Fruit fly (Drosophila melanogaster) whole organism, embryonic: ENCODE results near the gene CG4393.

Source experiments
- Atf6 ChIP-seq: fragments of 200-800 bp; sonication (Bioruptor generic); IDR thresholded peaks from 2 replicates; pipeline ENCODE4 v1.3.6; 2022; ENCODE audit warnings: missing biosample characterization, missing genetic modification characterization
- B-H2 ChIP-seq: fragments of 200-800 bp; sonication (Bioruptor generic); optimal IDR thresholded peaks from 2 replicates; lab custom pipeline; 2018; ENCODE audit warnings: missing biosample characterization, mild to moderate bottlenecking, missing genetic modification characterization
- CG10543 ChIP-seq: fragments of 200-800 bp; sonication (Bioruptor generic); optimal IDR thresholded peaks from 3 replicates; lab custom pipeline; 2017; ENCODE audit warnings: missing biosample characterization, mild to moderate bottlenecking, missing genetic modification characterization, moderate library complexity
- CG11456 ChIP-seq: fragments of 200-800 bp; sonication (Bioruptor generic); IDR thresholded peaks from 3 replicates; pipeline ENCODE4 v1.3.6; 2022; ENCODE audit warnings: missing biosample characterization, missing genetic modification characterization
- CG12155 ChIP-seq: fragments of 200-800 bp; sonication (Bioruptor generic); optimal IDR thresholded peaks from 3 replicates; lab custom pipeline; 2016; ENCODE audit warnings: missing biosample characterization, missing genetic modification characterization
- CG13287 ChIP-seq: fragments of 200-800 bp; sonication (Bioruptor generic); IDR thresholded peaks from 2 replicates; pipeline ENCODE4 v1.3.6; 2022; ENCODE audit warnings: missing biosample characterization, missing genetic modification characterization; ENCODE audit not compliant: partially characterized antibody
- CG13624 ChIP-seq: fragments of 200-800 bp; sonication (Bioruptor generic); optimal IDR thresholded peaks from 2 replicates; lab custom pipeline; 2016; ENCODE audit warnings: missing biosample characterization, missing genetic modification characterization
- CG15514 ChIP-seq: fragments of 200-800 bp; sonication (Bioruptor generic); optimal IDR thresholded peaks from 3 replicates; lab custom pipeline; 2017; ENCODE audit warnings: missing biosample characterization, missing genetic modification characterization, mild to moderate bottlenecking, moderate library complexity, missing genetic modification reagents
- CG34224 ChIP-seq: fragments of 200-800 bp; sonication (Bioruptor generic); IDR thresholded peaks from 3 replicates; pipeline ENCODE4 v1.3.6; 2022; ENCODE audit warnings: missing biosample characterization, missing genetic modification characterization; ENCODE audit not compliant: partially characterized antibody
- CG42726 ChIP-seq: fragments of 200-800 bp; sonication (Bioruptor generic); IDR thresholded peaks from 2 replicates; pipeline ENCODE4 v1.3.6; 2022; ENCODE audit warnings: missing biosample characterization, missing genetic modification characterization; ENCODE audit not compliant: partially characterized antibody
- CG6654 ChIP-seq: fragments of 200-800 bp; sonication (Bioruptor generic); optimal IDR thresholded peaks from 2 replicates; lab custom pipeline; 2017; ENCODE audit warnings: missing biosample characterization, mild to moderate bottlenecking, missing genetic modification characterization
- CG8290 ChIP-seq, 3 experiments: fragments of 200-800 bp; sonication (Bioruptor generic); optimal IDR thresholded peaks; 2 replicates each; lab custom pipeline; 2016 to 2019; ENCODE audit warnings: missing biosample characterization in 3 of 3, missing genetic modification characterization in 3 of 3, mild to moderate bottlenecking in 2 of 3, moderate library complexity in 1 of 3
- CG9437 ChIP-seq: fragments of 200-800 bp; sonication (Bioruptor generic); optimal IDR thresholded peaks from 2 replicates; lab custom pipeline; 2018; ENCODE audit warnings: missing biosample characterization, mild to moderate bottlenecking, missing genetic modification characterization
- Chrac-16 ChIP-seq: fragments of 200-800 bp; sonication (Bioruptor generic); optimal IDR thresholded peaks from 3 replicates; lab custom pipeline; 2016; ENCODE audit warnings: missing biosample characterization, missing genetic modification characterization
- Dll ChIP-seq: fragments of 200-800 bp; sonication (Bioruptor generic); IDR thresholded peaks from 4 replicates; pipeline ENCODE4 v1.3.6; 2022; ENCODE audit warnings: missing biosample characterization, missing genetic modification characterization; ENCODE audit not compliant: partially characterized antibody
- Doc3 ChIP-seq: fragments of 200-800 bp; sonication (Bioruptor generic); IDR thresholded peaks from 3 replicates; pipeline ENCODE4 v1.3.6; 2022; ENCODE audit warnings: missing biosample characterization, missing genetic modification characterization; ENCODE audit not compliant: partially characterized antibody
- Drgx ChIP-seq: fragments of 200-800 bp; sonication (Bioruptor generic); IDR thresholded peaks from 2 replicates; pipeline ENCODE4 v1.3.6; 2022; ENCODE audit warnings: missing biosample characterization, missing genetic modification characterization
- Fer1 ChIP-seq: fragments of 200-800 bp; sonication (Bioruptor generic); optimal IDR thresholded peaks from 2 replicates; lab custom pipeline; 2017; ENCODE audit warnings: missing biosample characterization, mild to moderate bottlenecking, missing genetic modification characterization
- HmgZ ChIP-seq: fragments of 200-800 bp; sonication (Bioruptor generic); optimal IDR thresholded peaks from 2 replicates; lab custom pipeline; 2018; ENCODE audit warnings: missing biosample characterization, mild to moderate bottlenecking, missing genetic modification characterization
- Hr39 ChIP-seq: fragments of >200 bp; optimal IDR thresholded peaks from 2 replicates; lab custom pipeline; 2017
- Hr78 ChIP-seq, 2 experiments: fragments of 200-800 bp in 1 of 2; fragments of >200 bp in 1 of 2; sonication (Bioruptor generic) in 1 of 2; optimal IDR thresholded peaks; 2 replicates each; lab custom pipeline; 2017 to 2019; ENCODE audit warnings: missing biosample characterization in 2 of 2, missing genetic modification characterization in 2 of 2, mild to moderate bottlenecking in 1 of 2, moderate library complexity in 1 of 2
- Lhr ChIP-seq: fragments of 200-800 bp; sonication (Bioruptor generic); optimal IDR thresholded peaks from 3 replicates; lab custom pipeline; 2017; ENCODE audit warnings: mild to moderate bottlenecking, missing biosample characterization, missing genetic modification reagents, missing genetic modification characterization
- MBD-R2 ChIP-seq: fragments of 200-800 bp; sonication (Bioruptor generic); IDR thresholded peaks from 2 replicates; pipeline ENCODE4 v1.3.6; 2022; ENCODE audit warnings: missing biosample characterization, missing genetic modification characterization
- Max ChIP-seq: fragments of 200-800 bp; sonication (Bioruptor generic); optimal IDR thresholded peaks from 2 replicates; lab custom pipeline; 2016; ENCODE audit warnings: missing biosample characterization, mild to moderate bottlenecking, missing genetic modification characterization
- Med ChIP-seq: fragments of 200-800 bp; sonication (Bioruptor generic); peaks from one replicate; lab custom pipeline; 2016; ENCODE audit warnings: missing biosample characterization, missing genetic modification characterization, mild to moderate bottlenecking, inconsistent platforms, moderate library complexity
- NC2α ChIP-seq: fragments of 200-800 bp; sonication (Bioruptor generic); optimal IDR thresholded peaks from 2 replicates; lab custom pipeline; 2016; ENCODE audit warnings: missing biosample characterization, missing genetic modification characterization
- Nf-YC ChIP-seq: fragments of 200-800 bp; optimal IDR thresholded peaks from 3 replicates; lab custom pipeline; 2019; ENCODE audit warnings: missing biosample characterization, mild to moderate bottlenecking, missing genetic modification characterization, moderate library complexity
- Rfx ChIP-seq: fragments of 200-800 bp; sonication (Bioruptor generic); IDR thresholded peaks from 2 replicates; pipeline ENCODE4 v1.3.6; 2022; ENCODE audit warnings: missing biosample characterization, missing genetic modification characterization
- Scr ChIP-seq: fragments of 200-800 bp; sonication (Bioruptor generic); IDR thresholded peaks from 2 replicates; pipeline ENCODE4 v1.3.6; 2022; ENCODE audit warnings: missing biosample characterization, missing genetic modification characterization; ENCODE audit not compliant: partially characterized antibody
- ash1 ChIP-seq: fragments of 200-800 bp; sonication (Bioruptor generic); optimal IDR thresholded peaks from 2 replicates; lab custom pipeline; 2018; ENCODE audit warnings: missing biosample characterization, mild to moderate bottlenecking, missing genetic modification characterization
- bbx ChIP-seq: fragments of 200-800 bp; sonication (Bioruptor generic); IDR thresholded peaks from 2 replicates; pipeline ENCODE4 v1.3.6; 2022; ENCODE audit warnings: missing biosample characterization, missing genetic modification characterization; ENCODE audit not compliant: partially characterized antibody
- chinmo ChIP-seq: fragments of 200-800 bp; sonication (Bioruptor generic); IDR thresholded peaks from 4 replicates; pipeline ENCODE4 v1.3.6; 2022; ENCODE audit warnings: missing biosample characterization, missing genetic modification characterization; ENCODE audit not compliant: partially characterized antibody
- crol ChIP-seq: fragments of 200-800 bp; sonication (Bioruptor generic); IDR thresholded peaks from 2 replicates; pipeline ENCODE4 v1.3.6; 2022; ENCODE audit warnings: missing biosample characterization, missing genetic modification characterization
- dmrt11E ChIP-seq: fragments of 200-800 bp; sonication (Bioruptor generic); optimal IDR thresholded peaks from 3 replicates; lab custom pipeline; 2018; ENCODE audit warnings: missing biosample characterization, mild to moderate bottlenecking, missing genetic modification characterization, moderate library complexity
- ftz-f1 ChIP-seq: fragments of 200-800 bp; sonication (Bioruptor generic); optimal IDR thresholded peaks from 2 replicates; lab custom pipeline; 2016; ENCODE audit warnings: missing biosample characterization, missing genetic modification characterization
- gce ChIP-seq: fragments of 200-800 bp; sonication (Bioruptor generic); IDR thresholded peaks from 3 replicates; pipeline ENCODE4 v1.3.6; 2022; ENCODE audit warnings: missing biosample characterization, missing genetic modification characterization
- gro ChIP-seq: fragments of 200-800 bp; sonication (Bioruptor generic); optimal IDR thresholded peaks from 2 replicates; lab custom pipeline; 2016; ENCODE audit warnings: missing biosample characterization, missing genetic modification characterization
- h ChIP-seq: fragments of >200 bp; optimal IDR thresholded peaks from 2 replicates; lab custom pipeline; 2017
- inv ChIP-seq: fragments of 200-800 bp; sonication (Bioruptor generic); IDR thresholded peaks from 2 replicates; pipeline ENCODE4 v1.3.6; 2022; ENCODE audit warnings: missing biosample characterization, missing genetic modification characterization; ENCODE audit not compliant: partially characterized antibody
- lab ChIP-seq: fragments of 200-800 bp; sonication (Bioruptor generic); optimal IDR thresholded peaks from 3 replicates; lab custom pipeline; 2017; ENCODE audit warnings: missing biosample characterization, missing genetic modification characterization, mild to moderate bottlenecking, moderate library complexity, missing genetic modification reagents
- lbe ChIP-seq: fragments of 200-800 bp; sonication (Bioruptor generic); optimal IDR thresholded peaks from 2 replicates; lab custom pipeline; 2016; ENCODE audit warnings: missing biosample characterization, mild to moderate bottlenecking, missing genetic modification characterization
- mam ChIP-seq: fragments of 200-800 bp; sonication (Bioruptor generic); optimal IDR thresholded peaks from 3 replicates; lab custom pipeline; 2016; ENCODE audit warnings: missing biosample characterization, missing genetic modification characterization
- oc ChIP-seq: fragments of 200-800 bp; sonication (Bioruptor generic); optimal IDR thresholded peaks from 2 replicates; lab custom pipeline; 2018; ENCODE audit warnings: missing biosample characterization, mild to moderate bottlenecking, missing genetic modification characterization, moderate library complexity
- row ChIP-seq: fragments of 200-800 bp; sonication (Bioruptor generic); IDR thresholded peaks from 3 replicates; pipeline ENCODE4 v1.3.6; 2022; ENCODE audit warnings: missing biosample characterization, missing genetic modification characterization
- sna ChIP-seq: fragments of 200-800 bp; sonication (Bioruptor generic); IDR thresholded peaks from 2 replicates; pipeline ENCODE4 v1.3.6; 2022; ENCODE audit warnings: missing biosample characterization, missing genetic modification characterization; ENCODE audit not compliant: partially characterized antibody
- tna ChIP-seq: fragments of 200-800 bp; sonication (Bioruptor generic); IDR thresholded peaks from 2 replicates; pipeline ENCODE4 v1.3.6; 2022; ENCODE audit warnings: missing biosample characterization, missing genetic modification characterization; ENCODE audit not compliant: partially characterized antibody
- unc-4 ChIP-seq: fragments of 200-800 bp; sonication (Bioruptor generic); IDR thresholded peaks from 2 replicates; pipeline ENCODE4 v1.3.6; 2022; ENCODE audit warnings: missing biosample characterization, missing genetic modification characterization; ENCODE audit not compliant: partially characterized antibody
- wdn ChIP-seq: fragments of 200-800 bp; sonication (Bioruptor generic); IDR thresholded peaks from 2 replicates; pipeline ENCODE4 v1.3.6; 2022; ENCODE audit warnings: missing biosample characterization, missing genetic modification characterization

The CG4393 gene

DNA sequence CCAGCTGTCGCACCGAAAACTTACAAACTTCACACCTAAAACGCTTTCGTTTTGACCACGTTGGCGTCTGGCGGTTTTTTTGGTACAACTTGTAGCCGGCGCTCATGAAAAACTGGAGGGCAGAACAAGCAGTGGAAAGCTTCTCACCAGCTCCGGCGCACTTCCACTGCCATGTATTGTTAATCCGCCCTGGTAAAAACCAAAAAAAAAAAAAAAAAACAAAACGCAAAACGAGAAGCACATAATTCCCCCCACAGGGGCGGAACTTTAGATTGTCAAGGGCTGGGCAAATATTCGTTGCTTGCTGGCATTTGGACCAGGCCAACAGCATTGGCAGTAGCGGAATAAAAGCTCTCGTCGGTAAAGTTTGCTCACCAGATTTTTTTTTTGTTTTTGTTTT, 10.3 kb downstream of the CG4393 start (continued):
- TF ChIP-seq Doc3 (peak; percentile 35; the same call in 1 of the 3 replicates), Fer1 (GFP tag; lab: Kevin White, UChicago) (peak; percentile 33), dmrt11E (tag; lab: Kevin White, UChicago) (no peak), row (GFP tag; lab: Robert Waterston, UW) (peak; percentile 29; the same call in 1 of the 3 replicates), Nf-YC (tag; lab: Kevin White, UChicago) (peak; percentile 6), lbe (GFP tag; lab: Kevin White, UChicago) (peak; percentile 18), inv (GFP tag; lab: Robert Waterston, UW) (no peak), Drgx (GFP tag; lab: Robert Waterston, UW) (peak; percentile 78), crol (GFP tag; lab: Robert Waterston, UW) (peak; percentile 65), Lhr (peak; percentile 8), wdn (GFP tag; lab: Robert Waterston, UW) (0 out of 2 replicates have a peak, but pooled peaks have one; percentile 28), Hr39 (no peak), Scr (GFP tag; lab: Robert Waterston, UW) (peak; percentile 20; the same call in 1 of the 2 replicates), mam (GFP tag; lab: Kevin White, UChicago) (no peak), NC2α (GFP tag; lab: Kevin White, UChicago) (no peak), sna (0 out of 2 replicates have a peak, but pooled peaks have one; percentile 34), Hr78 (GFP tag; optimal IDR thresholded peaks at IDR 0.05; lab: Kevin White, UChicago) (no peak), CG15514 (GFP tag; lab: Kevin White, UChicago) (peak; percentile 21), Max (no peak), CG34224 (GFP tag; lab: Robert Waterston, UW) (peak; percentile 24; the same call in 1 of the 3 replicates), Chrac-16 (no peak), CG11456 (GFP tag; lab: Robert Waterston, UW) (no peak), CG8290 (GFP tag; optimal IDR thresholded peaks at IDR 0.05; lab: Kevin White, UChicago) (no peak), CG8290 (tag; optimal IDR thresholded peaks at IDR 0.05; lab: Kevin White, UChicago) (no peak), lab (no peak), CG42726 (GFP tag; lab: Robert Waterston, UW) (0 out of 2 replicates have a peak, but pooled peaks have one; percentile 37), CG13287 (GFP tag; lab: Robert Waterston, UW) (peak; percentile 69), unc-4 (peak; percentile 41; the same call in 1 of the 2 replicates), Rfx (0 out of 2 replicates have a peak, but pooled peaks have one; percentile 22), bbx (GFP tag; lab: Robert Waterston, UW) (peak; percentile 23; the same call in 1 of the 2 replicates), MBD-R2 (peak; percentile 46; the same call in 1 of the 2 replicates), CG10543 (peak; percentile 71), CG12155 (GFP tag; lab: Kevin White, UChicago) (peak; percentile 16), CG13624 (GFP tag; lab: Kevin White, UChicago) (peak; percentile 28), Dll (0 out of 4 replicates have a peak, but pooled peaks have one; percentile 19), oc (peak; percentile 42), CG6654 (GFP tag; lab: Kevin White, UChicago) (no peak), gce (GFP tag; lab: Robert Waterston, UW) (no peak), Med (GFP tag; lab: Kevin White, UChicago) (peak; percentile 62), h (no peak), CG9437 (no peak), HmgZ (tag; lab: Kevin White, UChicago) (peak; percentile 25), Atf6 (GFP tag; lab: Robert Waterston, UW) (peak; percentile 35), gro (GFP tag; lab: Kevin White, UChicago) (peak; percentile 59), tna (GFP tag; lab: Robert Waterston, UW) (peak; percentile 45; the same call in 1 of the 2 replicates), chinmo (peak; percentile 95), B-H2 (GFP tag; lab: Kevin White, UChicago) (peak; percentile 5), ash1 (no peak), ftz-f1 (GFP tag; lab: Kevin White, UChicago) (peak; percentile 87)
